Worm (Caenorhabditis elegans): ENCODE measurements around the gene Y39G8B.5.

- TF ChIP-seq scrt-1 (GFP tag; IDR thresholded peaks at IDR 0.05) (no peak), tbx-11 (GFP tag; IDR thresholded peaks at IDR 0.05) (no peak), hmg-4 (GFP tag; optimal IDR thresholded peaks at IDR 0.05) (no peak), B0310.2 (tag; optimal IDR thresholded peaks at IDR 0.05) (no peak), flt-1 (GFP tag; IDR thresholded peaks at IDR 0.05) (no peak), pes-1 (GFP tag; IDR thresholded peaks at IDR 0.05) (no peak), sea-1 (GFP tag; conservative IDR thresholded peaks at IDR 0.05) (no peak), ceh-36 (tag; optimal IDR thresholded peaks at IDR 0.05) (no peak), ama-1 (optimal IDR thresholded peaks at IDR 0.05) (no peak)
Measured at ce11 chrII:13979833-13980513, 11.7 kb downstream of the Y39G8B.5 start, which contains the start of gene sre-48.

All from whole organism, early embryonic.